Fruit fly (Drosophila melanogaster) whole organism, embryonic: ENCODE data around the gene CG7227.

Source experiments
- CG15073 ChIP-seq: fragments of 200-800 bp; sonication (Bioruptor generic); optimal IDR thresholded peaks from 2 replicates; lab custom pipeline; 2016; ENCODE audit warnings: missing biosample characterization, missing genetic modification characterization
- CG3407 ChIP-seq: fragments of 200-800 bp; sonication (Bioruptor generic); optimal IDR thresholded peaks from 2 replicates; lab custom pipeline; 2018; ENCODE audit warnings: missing biosample characterization, mild to moderate bottlenecking, missing genetic modification characterization
- CG43689 ChIP-seq: fragments of 200-800 bp; sonication (Bioruptor generic); IDR thresholded peaks from 2 replicates; pipeline ENCODE4 v1.3.6; 2022; ENCODE audit warnings: missing biosample characterization, missing genetic modification characterization
- CG7839 ChIP-seq: fragments of 200-800 bp; sonication (Bioruptor generic); optimal IDR thresholded peaks from 3 replicates; lab custom pipeline; 2018; ENCODE audit warnings: missing biosample characterization, mild to moderate bottlenecking, missing genetic modification characterization, moderate library complexity
- Doc2 ChIP-seq: fragments of 200-800 bp; sonication (Bioruptor generic); IDR thresholded peaks from 2 replicates; pipeline ENCODE4 v1.3.6; 2022; ENCODE audit warnings: missing biosample characterization, missing genetic modification characterization
- Drgx ChIP-seq: fragments of 200-800 bp; sonication (Bioruptor generic); IDR thresholded peaks from 2 replicates; pipeline ENCODE4 v1.3.6; 2022; ENCODE audit warnings: missing biosample characterization, missing genetic modification characterization
- bsh ChIP-seq, 2 experiments: fragments of 200-800 bp; sonication (Bioruptor generic); optimal IDR thresholded peaks; 2 replicates each; lab custom pipeline; 2017 to 2018; ENCODE audit warnings: mild to moderate bottlenecking in 2 of 2, missing biosample characterization in 2 of 2, missing genetic modification characterization in 2 of 2, moderate library complexity in 1 of 2
- danr ChIP-seq: fragments of 200-800 bp; sonication (Bioruptor generic); IDR thresholded peaks from 2 replicates; pipeline ENCODE4 v1.3.6; 2022; ENCODE audit warnings: missing biosample characterization, missing genetic modification characterization
- phol ChIP-seq: fragments of 200-800 bp; sonication (Bioruptor generic); optimal IDR thresholded peaks from 3 replicates; lab custom pipeline; 2018; ENCODE audit warnings: missing biosample characterization, mild to moderate bottlenecking, missing genetic modification characterization, moderate library complexity
- pum ChIP-seq: fragments of 200-800 bp; sonication (Bioruptor generic); optimal IDR thresholded peaks from 2 replicates; lab custom pipeline; 2016; ENCODE audit warnings: missing biosample characterization, missing genetic modification characterization

Gene CG7227

DNA sequence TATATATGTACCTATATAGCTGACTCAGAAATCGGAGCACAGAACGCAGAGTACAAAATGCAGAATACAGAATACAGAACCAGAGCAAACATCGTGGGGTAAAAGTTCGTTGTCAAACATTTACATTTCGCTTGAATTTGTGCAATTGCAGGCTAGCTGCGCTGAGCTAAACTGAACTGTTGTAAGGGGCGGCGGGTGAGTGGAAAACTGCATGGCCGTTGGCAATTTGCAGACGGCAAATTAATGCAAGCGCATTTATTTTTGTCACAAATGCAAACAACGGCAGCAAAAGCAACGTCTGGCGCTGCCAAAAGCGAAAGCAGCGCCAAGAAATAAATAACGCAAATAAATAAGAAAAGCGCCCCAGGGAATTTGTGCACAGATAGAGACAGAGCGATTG, 46.0 kb downstream of the CG7227 start:
- TF ChIP-seq CG3407 (GFP tag; lab: Kevin White, UChicago) (no peak), phol (tag; lab: Kevin White, UChicago) (no peak)

DNA sequence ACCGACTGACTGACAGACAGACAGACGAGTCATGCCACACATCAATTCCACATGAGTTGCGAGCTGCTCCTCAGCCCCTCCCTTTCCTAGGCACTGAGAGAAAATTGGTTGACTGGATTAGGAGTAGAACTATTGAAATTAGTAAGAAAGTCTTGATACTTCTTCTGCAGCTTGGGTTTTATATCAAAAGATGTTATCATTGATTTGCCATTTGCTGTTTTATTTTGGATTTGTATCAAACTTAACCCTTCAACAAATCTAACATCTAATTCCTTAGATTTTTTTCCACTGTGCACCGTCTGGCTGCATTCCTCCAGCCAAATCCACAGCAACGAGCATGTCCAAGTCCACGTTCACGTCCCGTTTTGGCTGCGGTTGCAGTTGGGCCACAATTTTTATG, 48.2 kb downstream of the CG7227 start:
- TF ChIP-seq CG7839 (tag; lab: Kevin White, UChicago) (no peak), bsh (GFP tag; optimal IDR thresholded peaks at IDR 0.05; lab: Kevin White, UChicago) (peak in 1 of 2 experiments; percentile 45), Drgx (peak; percentile 89)

DNA sequence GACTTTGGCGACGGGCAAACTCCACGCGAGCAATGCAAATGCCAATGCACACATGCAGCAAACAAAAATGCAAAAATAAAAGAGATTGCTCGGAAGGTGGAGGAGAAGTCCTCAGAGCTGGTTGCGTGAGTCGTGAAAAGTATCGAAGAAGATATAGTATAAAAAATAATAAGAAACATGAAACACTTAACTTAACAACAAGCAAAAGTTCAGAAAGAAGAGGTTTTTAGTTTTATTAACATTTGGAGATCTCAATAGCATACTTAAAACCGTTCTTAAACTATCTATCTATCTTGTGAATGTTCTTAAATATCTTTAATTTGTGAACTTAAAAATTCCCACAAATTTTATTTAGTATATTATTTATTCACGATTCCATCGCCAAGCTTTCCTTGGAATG, 48.9 kb downstream of the CG7227 start:
- no peak for TF ChIP-seq CG15073
- no peak for TF ChIP-seq pum (GFP tag; lab: Kevin White, UChicago)
- TF ChIP-seq Drgx: peak; percentile 68
- TF ChIP-seq danr: no peak
- TF ChIP-seq CG43689: no peak
- TF ChIP-seq, all 482 proteins: peak for 1

DNA sequence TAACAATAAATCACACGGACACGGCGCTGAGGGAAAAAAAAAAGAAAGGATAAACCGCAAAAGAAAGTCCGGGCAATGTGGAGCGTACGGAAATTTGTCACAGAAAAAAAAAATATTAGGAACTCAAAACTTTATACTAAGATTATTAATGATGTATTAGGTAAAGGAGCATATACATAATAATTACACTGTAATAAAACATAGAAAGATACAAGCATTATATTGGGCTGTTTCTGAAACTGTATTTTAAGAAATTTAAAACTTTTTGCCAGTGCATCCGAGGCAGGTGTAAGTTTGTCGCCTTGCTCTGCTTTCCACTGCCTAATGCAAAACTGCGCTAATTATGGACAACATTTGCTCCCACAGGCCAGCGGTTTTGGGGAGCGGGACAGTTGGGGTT, 52.9 kb downstream of the CG7227 start:
- TF ChIP-seq Doc2 (GFP tag; lab: Robert Waterston, UW) (no peak), Drgx (0 out of 2 replicates have a peak, but pooled peaks have one; percentile 15)
